Fruit fly (Drosophila melanogaster): Measurements from ENCODE around the gene CG7115.

CG7115 gene

DNA sequence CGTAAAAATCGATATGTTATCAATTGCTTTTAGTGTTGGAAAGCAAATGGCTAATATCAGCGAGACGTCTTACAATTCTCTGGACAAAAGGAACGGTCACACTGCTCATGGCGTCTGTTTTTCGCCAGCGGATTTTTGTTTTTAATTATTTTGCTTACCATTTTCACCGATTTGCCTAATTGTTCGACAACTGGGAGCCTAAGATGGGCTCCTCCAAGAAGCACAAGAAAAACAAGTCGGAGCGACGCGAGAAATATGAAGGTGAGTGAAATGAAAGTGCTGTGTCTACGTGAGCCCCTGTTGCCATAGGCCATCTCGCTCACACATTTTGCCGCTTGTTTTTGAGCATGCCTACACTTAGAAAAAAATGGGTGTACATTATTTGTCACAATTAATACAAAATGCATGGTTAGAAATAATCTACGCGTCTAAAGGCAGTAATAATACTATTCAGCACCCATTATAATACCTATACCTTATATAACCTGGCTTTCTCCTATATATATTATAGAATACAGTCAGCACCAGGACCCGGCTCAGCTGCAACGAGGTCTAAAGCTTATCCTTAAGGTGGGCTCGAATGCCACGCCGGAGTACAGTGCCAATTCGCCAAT is 38.1 kb upstream of the CG7115 start, which contains the start of gene Brd7-9 (continued):
- TF ChIP-seq Sry-δ (GFP tag; optimal IDR thresholded peaks at IDR 0.05) (peak; percentile 38), Bdp1 (GFP tag; optimal IDR thresholded peaks at IDR 0.05) (peak; percentile 6), ranshi (GFP tag; IDR thresholded peaks at IDR 0.05) (peak; percentile 83), BtbVII (GFP tag; optimal IDR thresholded peaks at IDR 0.05) (peak; percentile 81), dati (GFP tag; IDR thresholded peaks at IDR 0.05) (peak; percentile 80), unc-4 (GFP tag; IDR thresholded peaks at IDR 0.05; ENCODE audit: partially characterized antibody) (peak; percentile 39; the same call in 1 of the 2 replicates), CG8290 (GFP tag; optimal IDR thresholded peaks at IDR 0.05) (peak; percentile 48), CG8290 (tag; optimal IDR thresholded peaks at IDR 0.05) (peak in 1 of 2 experiments; percentile 87), CG6765 (GFP tag; optimal IDR thresholded peaks at IDR 0.05) (peak; percentile 57), p53 (GFP tag; optimal IDR thresholded peaks at IDR 0.05) (no peak), cg (GFP tag; optimal IDR thresholded peaks at IDR 0.05) (no peak), Ets97D (GFP tag; optimal IDR thresholded peaks at IDR 0.05) (peak; percentile 14), sisA (GFP tag; IDR thresholded peaks at IDR 0.05) (peak; percentile 54), CG4404 (GFP tag; IDR thresholded peaks at IDR 0.05) (peak; percentile 22; the same call in 1 of the 2 replicates), zfh2 (GFP tag; optimal IDR thresholded peaks at IDR 0.05) (no peak), Tbp (GFP tag; optimal IDR thresholded peaks at IDR 0.05) (no peak), usp (GFP tag; optimal IDR thresholded peaks at IDR 0.05) (no peak), BEAF-32 (GFP tag; optimal IDR thresholded peaks at IDR 0.05) (peak; percentile 51), HLH4C (GFP tag; IDR thresholded peaks at IDR 0.05; ENCODE audit: partially characterized antibody) (no peak; the same call in 2 of the 3 replicates), CG15073 (GFP tag; optimal IDR thresholded peaks at IDR 0.05) (no peak), Mrtf (GFP tag; IDR thresholded peaks at IDR 0.05) (peak; percentile 35; the same call in 1 of the 3 replicates), h (optimal IDR thresholded peaks at IDR 0.05) (no peak), fu2 (GFP tag; optimal IDR thresholded peaks at IDR 0.05) (peak; percentile 47), Doc3 (GFP tag; IDR thresholded peaks at IDR 0.05; ENCODE audit: partially characterized antibody) (no peak), tna (GFP tag; IDR thresholded peaks at IDR 0.05; ENCODE audit: partially characterized antibody) (0 out of 2 replicates have a peak, but pooled peaks have one; percentile 36), wor (GFP tag; IDR thresholded peaks at IDR 0.05) (peak; percentile 48; the same call in 1 of the 2 replicates), row (GFP tag; IDR thresholded peaks at IDR 0.05) (peak; percentile 65), yki (optimal IDR thresholded peaks at IDR 0.05) (no peak), CG33557 (GFP tag; optimal IDR thresholded peaks at IDR 0.05) (no peak), CG18262 (tag; optimal IDR thresholded peaks at IDR 0.05) (peak; percentile 73), CrebB (tag; optimal IDR thresholded peaks at IDR 0.05) (peak; percentile 12), Trl (optimal IDR thresholded peaks at IDR 0.05) (no peak), Trl (GFP tag; optimal IDR thresholded peaks at IDR 0.05) (peak; percentile 68), CG9609 (GFP tag; optimal IDR thresholded peaks at IDR 0.05) (peak; percentile 39), ara (GFP tag; IDR thresholded peaks at IDR 0.05) (peak; percentile 72; the same call in 1 of the 2 replicates), ttk (GFP tag; IDR thresholded peaks at IDR 0.05) (peak; percentile 71), pita (GFP tag; optimal IDR thresholded peaks at IDR 0.05) (no peak), Oaz (GFP tag; IDR thresholded peaks at IDR 0.05) (peak; percentile 62; the same call in 1 of the 2 replicates), Opbp (GFP tag; IDR thresholded peaks at IDR 0.05; ENCODE audit: partially characterized antibody) (no peak), wek (GFP tag; optimal IDR thresholded peaks at IDR 0.05) (peak; percentile 66), CG13424 (tag; optimal IDR thresholded peaks at IDR 0.05) (peak; percentile 54), HmgZ (tag; optimal IDR thresholded peaks at IDR 0.05) (peak; percentile 74), crc (GFP tag; optimal IDR thresholded peaks at IDR 0.05) (no peak), CG11560 (tag; IDR thresholded peaks at IDR 0.05) (no peak), CG6272 (GFP tag; IDR thresholded peaks at IDR 0.05) (no peak), chinmo (GFP tag; IDR thresholded peaks at IDR 0.05; ENCODE audit: partially characterized antibody) (0 out of 4 replicates have a peak, but pooled peaks have one; percentile 50), Deaf1 (tag; optimal IDR thresholded peaks at IDR 0.05) (peak; percentile 8), CG9817 (tag; optimal IDR thresholded peaks at IDR 0.05) (peak; percentile 51), Nf-YC (tag; optimal IDR thresholded peaks at IDR 0.05) (peak; percentile 16), Dek (tag; optimal IDR thresholded peaks at IDR 0.05) (peak; percentile 37), CG17568 (GFP tag; optimal IDR thresholded peaks at IDR 0.05) (peak; percentile 40)
